Fruit fly (Drosophila melanogaster) Kc167 (cell line): ENCODE measurements around the gene RpS27.

Source experiments
- Myc ChIP-seq: fragments of >200 bp; optimal IDR thresholded peaks from 2 replicates; lab custom pipeline; 2017; ENCODE audit warnings: missing external identifiers
- Sin3A ChIP-seq: fragments of >200 bp; optimal IDR thresholded peaks from 2 replicates; lab custom pipeline; 2018; ENCODE audit warnings: missing external identifiers
- h ChIP-seq: fragments of >200 bp; optimal IDR thresholded peaks from 3 replicates; lab custom pipeline; 2018; ENCODE audit warnings: missing external identifiers
- insv ChIP-seq: fragments of >200 bp; optimal IDR thresholded peaks from 3 replicates; lab custom pipeline; 2018; ENCODE audit warnings: missing external identifiers
- psq ChIP-seq: fragments of >200 bp; optimal IDR thresholded peaks from 2 replicates; lab custom pipeline; 2017; ENCODE audit warnings: missing external identifiers
- ttk ChIP-seq: sonication (Bioruptor generic); optimal IDR thresholded peaks from 2 replicates; lab custom pipeline; 2017; ENCODE audit warnings: missing external identifiers

RpS27 gene

DNA sequence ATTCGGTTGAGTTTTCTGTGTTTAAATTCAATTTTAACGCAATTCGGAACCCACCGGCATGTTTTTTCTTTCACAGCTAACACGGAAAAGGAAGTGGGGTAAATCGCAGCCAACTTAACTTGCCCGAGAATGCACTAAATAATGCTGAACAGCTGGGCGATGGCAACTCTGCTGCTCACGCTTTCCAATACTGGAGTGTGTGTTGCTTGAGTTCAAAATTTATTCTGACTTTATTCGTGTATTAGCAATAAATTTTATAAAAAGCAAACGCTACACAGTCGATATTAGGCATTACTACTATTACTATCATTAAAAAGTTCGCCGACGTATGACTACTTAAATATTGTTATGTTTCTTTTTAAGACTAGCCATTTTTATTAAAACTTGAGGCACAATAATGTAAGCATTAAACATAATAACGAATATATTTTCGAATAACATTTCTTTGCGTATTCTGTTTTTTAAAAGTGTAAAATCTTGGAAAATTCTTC, at the start of gene RpS27, which contains the start of gene Nup37:
TSS of gene RpS27 (minus strand) at position 136 of the 491 bp plus-strand sequence.
TSS of gene Nup37 (plus strand) at position 280 of the 491 bp plus-strand sequence.
- TF ChIP-seq Myc (lab: Kevin White, UChicago) (no peak), psq (lab: Kevin White, UChicago) (no peak), ttk (lab: Kevin White, UChicago) (no peak), insv (lab: Kevin White, UChicago) (no peak), h (lab: Kevin White, UChicago) (no peak), Sin3A (lab: Kevin White, UChicago) (no peak)

DNA sequence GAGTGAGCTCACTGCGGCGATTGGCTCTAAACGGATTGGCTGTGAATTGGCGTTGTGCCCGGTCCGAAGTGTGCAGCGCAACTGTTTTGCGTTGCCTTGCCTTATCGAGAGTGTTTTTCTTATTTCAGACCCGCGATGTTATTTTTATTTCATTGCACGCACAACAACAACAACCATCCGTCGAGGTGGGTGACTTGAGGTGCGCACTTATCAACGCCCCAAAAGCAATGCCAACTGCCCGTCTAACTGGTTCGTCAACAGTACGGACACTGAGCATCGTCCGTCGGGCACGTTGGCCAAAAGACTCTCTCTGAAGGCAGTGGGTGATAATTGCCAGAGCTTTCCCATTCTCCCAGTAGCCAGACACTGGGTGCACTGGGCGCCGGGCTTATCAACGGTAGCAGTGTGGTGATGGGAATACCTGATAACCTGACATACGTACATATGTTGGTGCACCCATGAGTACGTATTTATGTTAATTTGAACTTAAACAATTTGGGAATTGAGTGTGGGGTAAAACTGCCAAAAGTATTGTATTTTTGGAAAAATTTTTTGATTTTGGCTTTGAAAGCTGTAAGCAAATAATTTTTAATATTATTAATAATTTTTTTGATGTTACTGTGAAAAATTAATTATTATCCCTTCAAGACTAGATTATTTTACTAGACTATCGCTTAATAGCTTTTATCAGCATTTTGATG, 48.2 kb upstream of the RpS27 start, which contains the start of gene CG31102:
TSS of gene CG31102 (minus strand) at position 275 of the 701 bp plus-strand sequence.
- TF ChIP-seq ttk (lab: Kevin White, UChicago) (no peak), Sin3A (lab: Kevin White, UChicago) (no peak), psq (lab: Kevin White, UChicago) (no peak)

DNA sequence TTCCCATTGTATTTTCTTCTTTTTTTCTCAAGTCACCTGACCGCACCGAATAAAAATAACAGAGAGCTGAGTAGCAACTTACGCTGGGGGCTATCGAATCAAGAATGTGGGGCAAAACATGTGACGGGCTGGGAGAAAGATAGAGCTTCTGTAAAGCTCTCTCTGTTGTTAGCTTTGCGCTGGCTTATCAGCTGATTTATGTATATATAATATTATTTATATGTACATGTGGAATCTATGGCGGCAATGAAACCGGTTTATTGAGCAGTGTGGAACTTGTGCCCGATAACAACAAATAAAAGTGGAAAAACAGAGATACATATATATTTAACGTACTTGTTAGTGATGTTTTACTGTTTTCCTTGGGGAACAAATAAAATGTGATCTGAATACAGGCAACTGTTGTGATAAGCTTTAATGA, 45.6 kb upstream of the RpS27 start, which contains the start of gene CG31098:
TSS of gene CG31098 (minus strand) at position 114 of the 421 bp plus-strand sequence.
- no peak for TF ChIP-seq Sin3A (lab: Kevin White, UChicago)
- no peak for TF ChIP-seq Myc (lab: Kevin White, UChicago)
- no peak for TF ChIP-seq psq (lab: Kevin White, UChicago)
- no peak for TF ChIP-seq insv (lab: Kevin White, UChicago)
- no peak for TF ChIP-seq h (lab: Kevin White, UChicago)
- no peak for TF ChIP-seq ttk (lab: Kevin White, UChicago)

DNA sequence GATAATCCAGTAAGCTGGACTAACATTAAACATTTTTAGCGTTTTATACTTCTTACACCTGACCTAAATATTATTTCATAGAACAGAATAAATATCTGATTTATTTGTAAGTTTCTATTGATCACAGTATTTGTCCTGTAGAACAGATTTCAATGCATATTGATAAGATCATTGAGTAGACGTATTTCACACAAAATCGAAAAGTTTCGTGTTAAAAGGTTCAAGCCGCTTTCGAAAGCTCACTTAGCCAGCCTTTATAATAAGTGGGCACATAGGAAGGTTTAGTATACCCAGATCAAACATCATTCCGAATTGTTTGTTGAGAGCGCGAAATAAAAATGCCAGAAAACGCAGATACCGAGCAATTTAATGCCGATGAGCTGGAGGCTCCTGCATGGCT, 42.3 kb upstream of the RpS27 start, which contains the start of gene CG11893:
TSS of gene CG11893 (plus strand) at position 301 of the 400 bp plus-strand sequence.
- TF ChIP-seq Myc (lab: Kevin White, UChicago) (no peak), psq (lab: Kevin White, UChicago) (no peak), insv (lab: Kevin White, UChicago) (no peak), ttk (lab: Kevin White, UChicago) (no peak), h (lab: Kevin White, UChicago) (no peak), Sin3A (lab: Kevin White, UChicago) (no peak)

DNA sequence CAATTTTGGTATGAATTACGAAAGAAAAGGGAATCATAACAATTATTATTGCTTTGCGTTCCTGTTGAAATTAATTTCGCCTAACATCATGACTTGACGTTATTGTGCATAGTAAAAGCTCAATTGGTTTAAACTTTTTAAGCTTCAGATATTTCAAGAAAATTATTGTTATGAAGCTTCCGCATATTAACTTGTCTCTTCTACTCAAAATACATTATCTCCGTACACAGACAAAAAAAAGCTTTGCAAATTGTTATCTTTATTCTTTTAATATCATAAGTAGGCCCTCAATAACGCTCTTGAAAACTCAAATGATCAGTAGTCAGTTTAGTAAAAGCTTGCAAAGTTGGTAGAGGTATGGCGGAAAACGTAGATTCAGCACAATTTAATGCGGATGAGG, 39.8 kb upstream of the RpS27 start, which contains the start of gene CG13658:
TSS of gene CG13658 (plus strand) at position 347 of the 400 bp plus-strand sequence.
- no peak for TF ChIP-seq psq (lab: Kevin White, UChicago)
- no peak for TF ChIP-seq Sin3A (lab: Kevin White, UChicago)
- no peak for TF ChIP-seq h (lab: Kevin White, UChicago)

DNA sequence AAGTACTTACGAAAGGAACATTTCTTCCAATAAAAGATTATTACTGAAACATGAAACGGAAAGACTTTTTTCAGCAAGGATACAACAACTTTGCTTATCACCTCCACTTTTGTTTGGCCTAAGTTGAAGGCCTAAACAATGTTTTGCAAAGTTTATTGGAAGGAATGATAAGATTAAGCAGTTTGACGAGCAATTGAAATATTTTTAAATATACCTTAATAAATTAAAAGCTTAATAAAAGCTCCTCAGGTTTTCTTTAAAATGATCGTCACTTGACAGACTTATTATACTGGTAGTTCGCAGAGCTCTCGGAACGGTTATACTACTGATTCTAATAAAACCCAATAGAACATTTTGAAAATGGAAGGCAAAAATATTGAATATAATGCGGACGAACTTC, 37.9 kb upstream of the RpS27 start, which contains the start of gene CG31104:
TSS of gene CG31104 (plus strand) at position 301 of the 400 bp plus-strand sequence.
- no peak for TF ChIP-seq insv (lab: Kevin White, UChicago)
- TF ChIP-seq ttk (lab: Kevin White, UChicago), result no peak
- TF ChIP-seq Sin3A (lab: Kevin White, UChicago), result no peak
- no peak for TF ChIP-seq Myc (lab: Kevin White, UChicago)
- no peak for TF ChIP-seq h (lab: Kevin White, UChicago)
- TF ChIP-seq psq (lab: Kevin White, UChicago), result no peak

DNA sequence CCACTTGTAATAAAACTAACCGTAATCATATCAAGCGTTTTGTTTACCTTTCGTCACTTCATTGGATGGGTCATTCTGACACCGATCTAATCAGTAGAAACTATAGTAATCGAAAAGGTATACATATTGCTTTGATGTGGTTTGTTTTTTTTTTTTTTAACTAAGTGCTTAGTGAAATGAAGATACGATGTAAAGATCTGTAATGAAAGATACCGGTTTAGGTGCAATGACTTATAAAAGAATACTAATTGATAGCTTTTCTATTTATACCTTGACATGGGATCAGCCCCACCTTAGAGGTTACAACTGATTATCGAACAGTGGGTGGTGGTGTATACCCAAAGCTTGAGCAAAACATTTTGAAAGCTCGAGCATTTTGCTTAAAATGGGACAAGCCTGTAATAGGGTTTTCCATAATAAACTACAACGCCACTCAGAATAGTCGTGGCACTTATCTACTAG, 35.9 kb upstream of the RpS27 start, which contains the start of gene CG31300:
TSS of gene CG31300 (plus strand) at position 412 of the 462 bp plus-strand sequence.
- TF ChIP-seq psq (lab: Kevin White, UChicago) (no peak), Sin3A (lab: Kevin White, UChicago) (no peak), h (lab: Kevin White, UChicago) (no peak), insv (lab: Kevin White, UChicago) (no peak), ttk (lab: Kevin White, UChicago) (no peak), Myc (lab: Kevin White, UChicago) (no peak)

DNA sequence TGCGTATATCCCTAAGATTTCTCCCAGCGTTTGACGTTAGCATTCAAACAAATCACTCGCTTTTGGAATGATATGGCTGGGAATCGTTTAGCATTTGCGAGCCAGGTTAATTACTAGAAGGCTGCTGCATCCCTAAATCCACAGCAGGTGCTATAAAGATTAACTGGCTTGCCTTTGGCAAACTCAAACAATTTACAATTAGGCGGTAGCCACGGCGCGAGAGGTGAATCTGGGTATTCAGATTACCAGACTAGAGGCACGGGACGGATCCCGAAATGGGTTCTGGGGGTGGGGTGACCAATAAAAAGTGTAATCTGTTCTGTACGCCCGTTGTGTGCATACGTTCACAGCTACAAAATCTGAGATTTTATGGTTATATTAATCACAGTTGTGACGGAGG, 33.9 kb upstream of the RpS27 start, which contains the start of gene CG11892:
TSS of gene CG11892 (plus strand) at position 384 of the 400 bp plus-strand sequence.
- TF ChIP-seq psq (lab: Kevin White, UChicago), result no peak
- no peak for TF ChIP-seq h (lab: Kevin White, UChicago)
- no peak for TF ChIP-seq insv (lab: Kevin White, UChicago)
- no peak for TF ChIP-seq Sin3A (lab: Kevin White, UChicago)
- no peak for TF ChIP-seq ttk (lab: Kevin White, UChicago)
- TF ChIP-seq Myc (lab: Kevin White, UChicago), result no peak

DNA sequence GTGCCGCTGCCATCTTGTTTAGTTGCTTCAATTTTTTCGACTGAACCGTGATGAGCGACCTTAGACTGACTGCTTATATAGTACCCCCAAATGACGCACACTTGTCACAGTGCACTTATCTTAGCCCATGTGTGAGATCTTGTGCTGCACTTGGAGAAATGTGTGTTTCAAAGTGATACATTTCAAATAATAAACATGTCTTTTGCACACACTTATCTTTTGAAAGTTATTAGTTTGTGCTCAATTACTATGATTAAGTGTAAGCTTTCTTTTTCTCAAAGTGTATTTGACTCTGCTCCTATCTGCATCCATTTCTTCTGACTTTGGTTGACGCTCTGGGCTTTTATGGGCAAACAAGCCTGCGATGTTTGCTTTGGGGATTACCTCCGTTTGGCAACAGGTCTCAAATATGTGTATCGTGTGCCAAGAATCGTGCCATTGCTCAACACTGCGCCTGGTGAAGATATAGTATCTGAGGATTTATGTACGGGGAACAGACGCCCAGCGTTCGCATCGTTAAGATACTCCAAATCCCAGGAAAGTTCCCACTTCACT, 32.6 kb upstream of the RpS27 start, which contains the start of gene CG10514:
TSS of gene CG10514 (minus strand) at position 51 of the 555 bp plus-strand sequence.
- TF ChIP-seq ttk (lab: Kevin White, UChicago) (no peak), h (lab: Kevin White, UChicago) (no peak), Sin3A (lab: Kevin White, UChicago) (no peak), insv (lab: Kevin White, UChicago) (no peak), psq (lab: Kevin White, UChicago) (no peak), Myc (lab: Kevin White, UChicago) (no peak)

DNA sequence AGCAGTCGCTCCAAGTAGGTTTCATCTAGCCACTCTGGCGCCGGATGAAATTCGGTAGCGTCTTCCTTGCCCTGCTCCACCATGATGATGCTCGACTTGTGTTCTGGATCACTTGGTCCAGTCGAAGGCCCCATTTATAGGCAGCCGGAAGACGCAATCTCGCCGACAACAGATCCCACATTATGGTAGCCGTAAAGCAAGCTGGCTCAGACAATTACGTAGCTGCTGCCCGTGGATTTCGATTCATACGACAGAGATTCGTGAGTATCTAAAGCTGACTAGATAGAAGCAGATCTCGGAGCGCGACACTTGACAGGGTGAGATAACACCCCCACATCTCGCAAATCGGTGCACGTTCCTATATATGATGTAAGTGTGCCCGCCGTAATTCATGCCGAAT, 29.8 kb upstream of the RpS27 start, which contains the start of gene CG10513:
TSS of gene CG10513 (minus strand) at position 101 of the 400 bp plus-strand sequence.
- TF ChIP-seq h (lab: Kevin White, UChicago), result no peak
- no peak for TF ChIP-seq insv (lab: Kevin White, UChicago)
- no peak for TF ChIP-seq Myc (lab: Kevin White, UChicago)
- no peak for TF ChIP-seq ttk (lab: Kevin White, UChicago)
- TF ChIP-seq psq (lab: Kevin White, UChicago), result no peak
- no peak for TF ChIP-seq Sin3A (lab: Kevin White, UChicago)
